Worm (Caenorhabditis elegans) whole organism, L1 larva: Measurements from ENCODE around the gene C36B7.1.

ENCODE experiments used
- ama-1 ChIP-seq: fragments of 150-350 bp; optimal IDR thresholded peaks from 2 replicates; lab custom pipeline; 2014
- lin-15B ChIP-seq: fragments of 150-350 bp; sonication (generic microtip); optimal IDR thresholded peaks from 3 replicates; lab custom pipeline; 2014; ENCODE audit warnings: missing biosample characterization, missing genetic modification characterization
- mdl-1 ChIP-seq, 2 experiments: fragments of 150-350 bp; optimal IDR thresholded peaks; 2 replicates each; lab custom pipeline; 2014 to 2017; ENCODE audit warnings: missing biosample characterization in 2 of 2, missing genetic modification characterization in 2 of 2, inconsistent platforms in 1 of 2
- mef-2 ChIP-seq: fragments of 150-350 bp; optimal IDR thresholded peaks from 2 replicates; lab custom pipeline; 2014; ENCODE audit warnings: missing biosample characterization, missing genetic modification characterization
- nhr-28 ChIP-seq: fragments of 150-350 bp; optimal IDR thresholded peaks from 2 replicates; lab custom pipeline; 2014; ENCODE audit warnings: missing biosample characterization, missing genetic modification characterization
- nhr-47 ChIP-seq: sonication (generic microtip); optimal IDR thresholded peaks from 2 replicates; lab custom pipeline; 2016; ENCODE audit warnings: mild to moderate bottlenecking, missing genetic modification characterization, moderate library complexity, missing compliant biosample characterization
- pax-3 ChIP-seq: fragments of 200-800 bp; sonication (Bioruptor generic); optimal IDR thresholded peaks from 2 replicates; lab custom pipeline; 2018; ENCODE audit warnings: mild to moderate bottlenecking, missing genetic modification characterization, moderate library complexity, missing compliant biosample characterization
- skn-1 ChIP-seq: fragments of 150-350 bp; optimal IDR thresholded peaks from 2 replicates; lab custom pipeline; 2014; ENCODE audit warnings: missing biosample characterization, missing genetic modification characterization

- no peak for TF ChIP-seq mdl-1 (tag; optimal IDR thresholded peaks at IDR 0.05; lab: Kevin White, UChicago)
- no peak for TF ChIP-seq ama-1
- no peak for TF ChIP-seq skn-1
- TF ChIP-seq nhr-28 = no peak
- no peak for TF ChIP-seq nhr-47
- TF ChIP-seq pax-3 (tag; lab: Kevin White, UChicago) = no peak
- TF ChIP-seq mef-2 (tag; lab: Kevin White, UChicago) = no peak
- no peak for TF ChIP-seq lin-15B (tag; lab: Kevin White, UChicago)
Observed at ce11 chrX:7162764-7163163, 50.1 kb downstream of the C36B7.1 start.
